Worm (Caenorhabditis elegans): ENCODE results near the gene F56D6.23.

ce11 chrIV:3894004-3894480 is 24.2 kb upstream of the F56D6.23 start, which contains the start of gene F56D6.8:
- TF ChIP-seq ceh-16 (tag; optimal IDR thresholded peaks at IDR 0.05) (no peak), lin-11 (tag; optimal IDR thresholded peaks at IDR 0.05) (no peak), ztf-4 (tag; optimal IDR thresholded peaks at IDR 0.05) (no peak), nhr-25 (tag; optimal IDR thresholded peaks at IDR 0.05) (no peak), nhr-129 (tag; optimal IDR thresholded peaks at IDR 0.05) (no peak), elt-1 (tag; optimal IDR thresholded peaks at IDR 0.05) (no peak), mab-5 (tag; optimal IDR thresholded peaks at IDR 0.05) (no peak), snpc-4 (tag; optimal IDR thresholded peaks at IDR 0.05) (no peak)
